Worm (Caenorhabditis elegans) whole organism, mixed stage, embryonic: ENCODE measurements around the gene Y57E12B.4.

Experiments
- nhr-237 ChIP-seq: fragments of 150-350 bp; optimal IDR thresholded peaks from 2 replicates; lab custom pipeline; 2014; ENCODE audit warnings: missing biosample characterization, missing genetic modification characterization
- zip-8 ChIP-seq: fragments of 150-350 bp; optimal IDR thresholded peaks from 2 replicates; lab custom pipeline; 2014; ENCODE audit warnings: missing biosample characterization, missing genetic modification characterization

DNA sequence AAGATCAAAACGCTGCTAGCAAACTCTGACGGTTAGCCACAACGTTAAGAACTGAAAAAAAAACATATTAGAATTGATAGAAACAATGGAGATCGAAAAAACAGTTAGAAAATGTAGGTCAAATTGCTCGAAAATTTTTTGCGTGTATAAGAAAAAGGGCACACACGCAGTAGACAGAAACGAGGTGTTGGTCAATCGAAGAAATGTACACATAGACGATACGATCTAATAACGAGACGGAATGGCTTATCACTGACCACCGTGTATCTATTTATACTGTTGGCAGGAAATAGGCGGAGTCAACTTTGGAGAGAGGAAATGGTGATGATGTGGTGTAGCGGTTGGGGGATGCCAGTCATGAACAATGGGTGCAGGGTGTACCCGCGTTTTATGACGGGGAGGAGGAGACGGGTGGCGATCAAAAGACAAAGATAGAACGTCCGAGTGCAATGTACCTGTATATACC lies 47.1 kb downstream of the Y57E12B.4 start, which contains the start of gene odc-1:
- TF ChIP-seq nhr-237 (tag; lab: Kevin White, UChicago): no peak
- no peak for TF ChIP-seq zip-8
